Worm (Caenorhabditis elegans) whole organism, mixed stage, embryonic: ENCODE data around the gene B0304.4.

Source experiments
- blmp-1 ChIP-seq: fragments of 150-350 bp; optimal IDR thresholded peaks from 2 replicates; lab custom pipeline; 2014; ENCODE audit warnings: missing biosample characterization, missing genetic modification characterization
- cnd-1 ChIP-seq: fragments of 200-800 bp; sonication (Bioruptor generic); optimal IDR thresholded peaks from 2 replicates; lab custom pipeline; 2018; ENCODE audit warnings: mild to moderate bottlenecking, missing genetic modification characterization, missing compliant biosample characterization
- drap-1 ChIP-seq: fragments of 200-800 bp; sonication (Bioruptor generic); optimal IDR thresholded peaks from 3 replicates; lab custom pipeline; 2018; ENCODE audit warnings: mild to moderate bottlenecking, missing genetic modification characterization, missing compliant biosample characterization
- elt-3 ChIP-seq: fragments of 150-350 bp; optimal IDR thresholded peaks from 2 replicates; lab custom pipeline; 2014; ENCODE audit warnings: missing biosample characterization, missing genetic modification characterization
- lin-13 ChIP-seq: fragments of 150-350 bp; optimal IDR thresholded peaks from 2 replicates; lab custom pipeline; 2014; ENCODE audit warnings: missing biosample characterization, missing genetic modification characterization
- mep-1 ChIP-seq: fragments of 150-350 bp; optimal IDR thresholded peaks from 2 replicates; lab custom pipeline; 2017; ENCODE audit warnings: missing biosample characterization, missing genetic modification reagents, missing genetic modification characterization, inconsistent platforms
- nhr-237 ChIP-seq: fragments of 150-350 bp; optimal IDR thresholded peaks from 2 replicates; lab custom pipeline; 2014; ENCODE audit warnings: missing biosample characterization, missing genetic modification characterization
- zip-8 ChIP-seq: fragments of 150-350 bp; optimal IDR thresholded peaks from 2 replicates; lab custom pipeline; 2014; ENCODE audit warnings: missing biosample characterization, missing genetic modification characterization

ce11 chrII:4566237-4566636 lies 43.2 kb upstream of the B0304.4 start:
- TF ChIP-seq drap-1 (no peak), cnd-1 (tag; lab: Kevin White, UChicago) (no peak), blmp-1 (no peak), zip-8 (no peak), elt-3 (no peak), nhr-237 (no peak), mep-1 (no peak), lin-13 (tag; lab: Kevin White, UChicago) (no peak)
